Fruit fly (Drosophila melanogaster) whole organism, prepupa: Measurements from ENCODE around the gene tna.

Experiments used
- CG10631 ChIP-seq: fragments of 200-800 bp; sonication (Bioruptor generic); optimal IDR thresholded peaks from 2 replicates; lab custom pipeline; 2016; ENCODE audit warnings: missing biosample characterization, missing genetic modification characterization
- CG10669 ChIP-seq: fragments of 200-800 bp; sonication (Bioruptor generic); optimal IDR thresholded peaks from 3 replicates; lab custom pipeline; 2018; ENCODE audit warnings: missing biosample characterization, mild to moderate bottlenecking, missing genetic modification characterization, moderate library complexity
- CG11294 ChIP-seq: fragments of 200-800 bp; sonication (Bioruptor generic); IDR thresholded peaks from 2 replicates; pipeline ENCODE4 v1.3.6; 2022; ENCODE audit warnings: missing biosample characterization, missing genetic modification characterization
- CG11762 ChIP-seq: fragments of 200-800 bp; sonication (Bioruptor generic); optimal IDR thresholded peaks from 3 replicates; lab custom pipeline; 2016; ENCODE audit warnings: missing biosample characterization, missing genetic modification characterization; ENCODE audit not compliant: insufficient read depth
- CG11902 ChIP-seq: fragments of 200-800 bp; sonication (Bioruptor generic); optimal IDR thresholded peaks from 3 replicates; lab custom pipeline; 2016; ENCODE audit warnings: missing biosample characterization, missing genetic modification characterization
- CG15336 ChIP-seq: fragments of 200-800 bp; sonication (Bioruptor generic); IDR thresholded peaks from 2 replicates; pipeline ENCODE4 v1.3.6; 2022; ENCODE audit warnings: missing biosample characterization, missing genetic modification characterization
- CG1621 ChIP-seq: fragments of 200-800 bp; sonication (Bioruptor generic); optimal IDR thresholded peaks from 3 replicates; lab custom pipeline; 2018; ENCODE audit warnings: missing biosample characterization, mild to moderate bottlenecking, missing genetic modification characterization
- CG16779 ChIP-seq: fragments of 200-800 bp; sonication (Bioruptor generic); optimal IDR thresholded peaks from 3 replicates; lab custom pipeline; 2017; ENCODE audit warnings: missing biosample characterization, mild to moderate bottlenecking, missing genetic modification characterization
- CG31627 ChIP-seq: fragments of 200-800 bp; sonication (Bioruptor generic); optimal IDR thresholded peaks from 3 replicates; lab custom pipeline; 2016; ENCODE audit warnings: missing biosample characterization, missing genetic modification characterization
- CG32006 ChIP-seq: fragments of 200-800 bp; sonication (Bioruptor generic); optimal IDR thresholded peaks from 3 replicates; lab custom pipeline; 2017; ENCODE audit warnings: missing biosample characterization, mild to moderate bottlenecking, missing genetic modification characterization
- CG34406 ChIP-seq: fragments of 200-800 bp; sonication (Bioruptor generic); optimal IDR thresholded peaks from 3 replicates; lab custom pipeline; 2016; ENCODE audit warnings: missing biosample characterization, missing genetic modification characterization
- CG3919 ChIP-seq: fragments of 200-800 bp; sonication (Bioruptor generic); optimal IDR thresholded peaks from 3 replicates; lab custom pipeline; 2016; ENCODE audit warnings: missing biosample characterization, missing genetic modification characterization
- CG6163 ChIP-seq: fragments of 200-800 bp; sonication (Bioruptor generic); IDR thresholded peaks from 3 replicates; pipeline ENCODE4 v1.3.6; 2022; ENCODE audit warnings: missing biosample characterization, missing genetic modification characterization
- CG6276 ChIP-seq: fragments of 200-800 bp; sonication (Bioruptor generic); optimal IDR thresholded peaks from 2 replicates; lab custom pipeline; 2017; ENCODE audit warnings: missing biosample characterization, mild to moderate bottlenecking, missing genetic modification characterization
- CG6792 ChIP-seq: fragments of 200-800 bp; sonication (Bioruptor generic); optimal IDR thresholded peaks from 3 replicates; lab custom pipeline; 2016; ENCODE audit warnings: missing biosample characterization, missing genetic modification characterization
- CG6808 ChIP-seq: fragments of 200-800 bp; sonication (Bioruptor generic); optimal IDR thresholded peaks from 3 replicates; lab custom pipeline; 2017; ENCODE audit warnings: missing biosample characterization, missing genetic modification characterization, mild to moderate bottlenecking, moderate library complexity, missing genetic modification reagents
- CG8119 ChIP-seq: fragments of 200-800 bp; sonication (Bioruptor generic); IDR thresholded peaks from 3 replicates; pipeline ENCODE4 v1.3.6; 2022; ENCODE audit warnings: missing biosample characterization, missing genetic modification characterization
- CG8319 ChIP-seq: fragments of 200-800 bp; sonication (Bioruptor generic); optimal IDR thresholded peaks from 3 replicates; lab custom pipeline; 2016; ENCODE audit warnings: missing biosample characterization, missing genetic modification characterization
- CG8632 ChIP-seq: fragments of 200-800 bp; sonication (Bioruptor generic); optimal IDR thresholded peaks from 3 replicates; lab custom pipeline; 2016; ENCODE audit warnings: missing biosample characterization, missing genetic modification characterization
- Eip75B ChIP-seq: fragments of 200-800 bp; sonication (Bioruptor generic); optimal IDR thresholded peaks from 3 replicates; lab custom pipeline; 2016; ENCODE audit warnings: missing biosample characterization, missing genetic modification characterization
- Eip78C ChIP-seq: fragments of 200-800 bp; sonication (Bioruptor generic); peaks from one replicate; lab custom pipeline; 2016; ENCODE audit warnings: missing biosample characterization, missing genetic modification characterization
- Ets21C ChIP-seq: fragments of 200-800 bp; sonication (Bioruptor generic); optimal IDR thresholded peaks from 3 replicates; lab custom pipeline; 2016; ENCODE audit warnings: missing biosample characterization, missing genetic modification characterization
- Ets96B ChIP-seq: fragments of 200-800 bp; optimal IDR thresholded peaks from 2 replicates; lab custom pipeline; 2019; ENCODE audit warnings: missing biosample characterization, mild to moderate bottlenecking, missing genetic modification characterization, moderate library complexity
- Gug ChIP-seq: fragments of 200-800 bp; sonication (Bioruptor generic); IDR thresholded peaks from 2 replicates; pipeline ENCODE4 v1.3.6; 2022; ENCODE audit warnings: missing biosample characterization, missing genetic modification characterization
- Hr39 ChIP-seq: fragments of 200-800 bp; sonication (Bioruptor generic); optimal IDR thresholded peaks from 2 replicates; lab custom pipeline; 2016; ENCODE audit warnings: missing biosample characterization, missing genetic modification characterization
- Hr4 ChIP-seq: fragments of 200-800 bp; sonication (Bioruptor generic); optimal IDR thresholded peaks from 3 replicates; lab custom pipeline; 2016; ENCODE audit warnings: missing biosample characterization, missing genetic modification characterization
- Met ChIP-seq: fragments of 200-800 bp; sonication (Bioruptor generic); optimal IDR thresholded peaks from 3 replicates; lab custom pipeline; 2016; ENCODE audit warnings: missing biosample characterization, missing genetic modification characterization
- OdsH ChIP-seq: fragments of 200-800 bp; sonication (Bioruptor generic); optimal IDR thresholded peaks from 3 replicates; lab custom pipeline; 2016; ENCODE audit warnings: missing biosample characterization, missing genetic modification characterization
- Smox ChIP-seq: fragments of 200-800 bp; sonication (Bioruptor generic); optimal IDR thresholded peaks from 3 replicates; lab custom pipeline; 2016; ENCODE audit warnings: missing biosample characterization, missing genetic modification characterization
- Sox102F ChIP-seq: fragments of 200-800 bp; sonication (Bioruptor generic); optimal IDR thresholded peaks from 2 replicates; lab custom pipeline; 2016; ENCODE audit warnings: missing biosample characterization, mild to moderate bottlenecking, missing genetic modification characterization
- Sox14 ChIP-seq: fragments of 200-800 bp; sonication (Bioruptor generic); optimal IDR thresholded peaks from 3 replicates; lab custom pipeline; 2016; ENCODE audit warnings: missing biosample characterization, missing genetic modification characterization
- achi ChIP-seq: fragments of 200-800 bp; sonication (Bioruptor generic); optimal IDR thresholded peaks from 3 replicates; lab custom pipeline; 2016; ENCODE audit warnings: missing biosample characterization, missing genetic modification characterization
- acj6 ChIP-seq: fragments of 200-800 bp; sonication (Bioruptor generic); optimal IDR thresholded peaks from 3 replicates; lab custom pipeline; 2016; ENCODE audit warnings: missing biosample characterization, missing genetic modification characterization
- cyc ChIP-seq: fragments of 200-800 bp; sonication (Bioruptor generic); optimal IDR thresholded peaks from 3 replicates; lab custom pipeline; 2016; ENCODE audit warnings: missing biosample characterization, missing genetic modification characterization
- dac ChIP-seq: fragments of 200-800 bp; sonication (Bioruptor generic); optimal IDR thresholded peaks from 2 replicates; lab custom pipeline; 2017; ENCODE audit warnings: missing biosample characterization, mild to moderate bottlenecking, missing genetic modification characterization
- dsx ChIP-seq: fragments of 200-800 bp; optimal IDR thresholded peaks from 3 replicates; lab custom pipeline; 2019; ENCODE audit warnings: missing biosample characterization, mild to moderate bottlenecking, missing genetic modification characterization, moderate library complexity; ENCODE audit not compliant: poor library complexity, severe bottlenecking
- eg ChIP-seq: fragments of 200-800 bp; sonication (Bioruptor generic); IDR thresholded peaks from 3 replicates; pipeline ENCODE4 v1.3.6; 2022; ENCODE audit warnings: missing biosample characterization, missing genetic modification characterization
- esn ChIP-seq: fragments of 200-800 bp; sonication (Bioruptor generic); optimal IDR thresholded peaks from 2 replicates; lab custom pipeline; 2016; ENCODE audit warnings: missing biosample characterization, mild to moderate bottlenecking, missing genetic modification characterization, moderate library complexity
- fkh ChIP-seq: fragments of 200-800 bp; sonication (Bioruptor generic); optimal IDR thresholded peaks from 3 replicates; lab custom pipeline; 2017; ENCODE audit warnings: missing biosample characterization, mild to moderate bottlenecking, missing genetic modification characterization, moderate library complexity
- lz ChIP-seq: fragments of 200-800 bp; sonication (Bioruptor generic); optimal IDR thresholded peaks from 3 replicates; lab custom pipeline; 2016; ENCODE audit warnings: missing biosample characterization, missing genetic modification characterization
- net ChIP-seq: fragments of 200-800 bp; sonication (Bioruptor generic); optimal IDR thresholded peaks from 3 replicates; lab custom pipeline; 2016; ENCODE audit warnings: missing biosample characterization, missing genetic modification characterization
- pdm3 ChIP-seq: fragments of 200-800 bp; sonication (Bioruptor generic); optimal IDR thresholded peaks from 3 replicates; lab custom pipeline; 2016; ENCODE audit warnings: missing biosample characterization, missing genetic modification characterization
- salr ChIP-seq, 2 experiments: fragments of 200-800 bp; sonication (Bioruptor generic); optimal IDR thresholded peaks; 3 replicates each; lab custom pipeline; 2016 to 2018; ENCODE audit warnings: missing biosample characterization in 2 of 2, missing genetic modification characterization in 2 of 2, mild to moderate bottlenecking in 1 of 2
- spab ChIP-seq: fragments of 200-800 bp; sonication (Bioruptor generic); optimal IDR thresholded peaks from 2 replicates; lab custom pipeline; 2017; ENCODE audit warnings: missing biosample characterization, mild to moderate bottlenecking, missing genetic modification characterization, missing genetic modification reagents
- ss ChIP-seq, 2 experiments: fragments of 200-800 bp; sonication (Bioruptor generic); optimal IDR thresholded peaks; 2 replicates in 1 of 2; 3 replicates in 1 of 2; lab custom pipeline; 2017 to 2018; ENCODE audit warnings: mild to moderate bottlenecking in 2 of 2, missing biosample characterization in 2 of 2, missing genetic modification characterization in 2 of 2, moderate library complexity in 1 of 2
- svp ChIP-seq: fragments of 200-800 bp; sonication (Bioruptor generic); peaks from one replicate; lab custom pipeline; 2016; ENCODE audit warnings: missing biosample characterization, missing genetic modification characterization
- topi ChIP-seq: fragments of 200-800 bp; sonication (Bioruptor generic); optimal IDR thresholded peaks from 3 replicates; lab custom pipeline; 2016; ENCODE audit warnings: missing biosample characterization, missing genetic modification characterization
- vri ChIP-seq: fragments of 200-800 bp; sonication (Bioruptor generic); optimal IDR thresholded peaks from 3 replicates; lab custom pipeline; 2016; ENCODE audit warnings: missing biosample characterization, mild to moderate bottlenecking, missing genetic modification characterization

Gene tna

dm6 chr3L:10821468-10821867, 13.9 kb upstream of the tna start:
- no peak for TF ChIP-seq esn (GFP tag; lab: Kevin White, UChicago)

dm6 chr3L:10822364-10823231, 12.7 kb upstream of the tna start:
- peak; percentile 31 for TF ChIP-seq OdsH (GFP tag; lab: Kevin White, UChicago)
- TF ChIP-seq eg (GFP tag; lab: Robert Waterston, UW), result 0 out of 3 replicates have a peak, but pooled peaks have one; percentile 23
- no peak for TF ChIP-seq CG8119 (GFP tag; lab: Robert Waterston, UW)
- peak; percentile 52; the same call in 1 of the 2 replicates for TF ChIP-seq CG15336 (GFP tag; lab: Robert Waterston, UW)
- TF ChIP-seq CG16779, result no peak
- no peak for TF ChIP-seq salr (GFP tag; optimal IDR thresholded peaks at IDR 0.05; lab: Kevin White, UChicago)
- peak; percentile 16 for TF ChIP-seq CG6792 (GFP tag; lab: Kevin White, UChicago)
- TF ChIP-seq CG3919 (GFP tag; lab: Kevin White, UChicago), result peak; percentile 28
- TF ChIP-seq topi (GFP tag; lab: Kevin White, UChicago), result peak; percentile 25
- no peak for TF ChIP-seq net (GFP tag; lab: Kevin White, UChicago)
- TF ChIP-seq Eip75B (GFP tag; lab: Kevin White, UChicago), result peak; percentile 20
- peak; percentile 30 for TF ChIP-seq Met
- TF ChIP-seq spab (GFP tag; lab: Kevin White, UChicago), result peak; percentile 11
- TF ChIP-seq esn (GFP tag; lab: Kevin White, UChicago), result peak; percentile 22
- TF ChIP-seq Hr4 (GFP tag; lab: Kevin White, UChicago), result peak; percentile 28
- TF ChIP-seq Ets21C (GFP tag; lab: Kevin White, UChicago), result no peak
- peak; percentile 85 for TF ChIP-seq Eip78C (GFP tag; lab: Kevin White, UChicago)
- TF ChIP-seq CG32006 (GFP tag; lab: Kevin White, UChicago), result peak; percentile 50
- no peak for TF ChIP-seq dac
- TF ChIP-seq achi (GFP tag; lab: Kevin White, UChicago), result peak; percentile 36
- TF ChIP-seq ss (GFP tag; optimal IDR thresholded peaks at IDR 0.05; lab: Kevin White, UChicago), result peak; percentile 5 to 13
- peak; percentile 3 for TF ChIP-seq CG31627 (GFP tag; lab: Kevin White, UChicago)
- no peak for TF ChIP-seq Gug (GFP tag; lab: Robert Waterston, UW)
- peak; percentile 6 for TF ChIP-seq Sox14 (GFP tag; lab: Kevin White, UChicago)
- no peak for TF ChIP-seq lz (GFP tag; lab: Kevin White, UChicago)
- peak; percentile 72 for TF ChIP-seq svp
- TF ChIP-seq cyc, result no peak
- TF ChIP-seq CG6808 (GFP tag; lab: Kevin White, UChicago), result peak; percentile 13
- TF ChIP-seq CG10631 (GFP tag; lab: Kevin White, UChicago), result peak; percentile 49
- TF ChIP-seq CG10669, result peak; percentile 28
- peak; percentile 21 for TF ChIP-seq CG8632 (GFP tag; lab: Kevin White, UChicago)
- no peak for TF ChIP-seq CG11294 (GFP tag; lab: Robert Waterston, UW)
- no peak for TF ChIP-seq CG6163
- TF ChIP-seq CG8319, result no peak
- peak; percentile 32 for TF ChIP-seq Smox (GFP tag; lab: Kevin White, UChicago)
- TF ChIP-seq CG11762, result no peak
- TF ChIP-seq dsx (GFP tag; lab: Kevin White, UChicago), result peak; percentile 27
- no peak for TF ChIP-seq Hr39 (GFP tag; lab: Kevin White, UChicago)
- peak; percentile 7 for TF ChIP-seq CG6276
- TF ChIP-seq Ets96B (tag; lab: Kevin White, UChicago), result peak; percentile 47
- TF ChIP-seq acj6, result peak; percentile 5
- TF ChIP-seq CG1621 (tag; lab: Kevin White, UChicago), result no peak
- no peak for TF ChIP-seq vri (GFP tag; lab: Kevin White, UChicago)
- TF ChIP-seq CG34406 (GFP tag; lab: Kevin White, UChicago), result peak; percentile 16
- peak; percentile 41 for TF ChIP-seq pdm3 (GFP tag; lab: Kevin White, UChicago)
- no peak for TF ChIP-seq fkh (GFP tag; lab: Kevin White, UChicago)
- no peak for TF ChIP-seq Sox102F (GFP tag; lab: Kevin White, UChicago)
- no peak for TF ChIP-seq CG11902 (GFP tag; lab: Kevin White, UChicago)
